Worm (Caenorhabditis elegans) whole organism, L1 larva: ENCODE data around the gene F09C6.10.

Experiments used
- C16A3.4 ChIP-seq: fragments of 150-350 bp; optimal IDR thresholded peaks from 2 replicates; lab custom pipeline; 2014; ENCODE audit warnings: missing biosample characterization, missing genetic modification characterization
- C34B4.2 ChIP-seq: sonication (generic microtip); optimal IDR thresholded peaks from 2 replicates; lab custom pipeline; 2017; ENCODE audit warnings: mild to moderate bottlenecking, missing genetic modification characterization, missing compliant biosample characterization
- F16B12.6 ChIP-seq: fragments of 150-350 bp; optimal IDR thresholded peaks from 2 replicates; lab custom pipeline; 2014; ENCODE audit warnings: missing biosample characterization, missing genetic modification characterization
- aly-2 ChIP-seq: fragments of 150-350 bp; optimal IDR thresholded peaks from 2 replicates; lab custom pipeline; 2014; ENCODE audit warnings: missing biosample characterization, missing genetic modification characterization
- ama-1 ChIP-seq: fragments of 150-350 bp; optimal IDR thresholded peaks from 2 replicates; lab custom pipeline; 2014
- blmp-1 ChIP-seq: fragments of 150-350 bp; optimal IDR thresholded peaks from 2 replicates; lab custom pipeline; 2014; ENCODE audit warnings: missing biosample characterization, missing genetic modification characterization
- ceh-63 ChIP-seq: fragments of 200-800 bp; sonication (Bioruptor generic); optimal IDR thresholded peaks from 2 replicates; lab custom pipeline; 2018; ENCODE audit warnings: mild to moderate bottlenecking, missing genetic modification characterization, missing compliant biosample characterization
- ceh-8 ChIP-seq: fragments of 200-800 bp; sonication (Bioruptor generic); optimal IDR thresholded peaks from 2 replicates; lab custom pipeline; 2018; ENCODE audit warnings: mild to moderate bottlenecking, missing genetic modification characterization, moderate library complexity, missing compliant biosample characterization
- ceh-88 ChIP-seq: fragments of 200-800 bp; sonication (Bioruptor generic); IDR thresholded peaks from 2 replicates; pipeline ENCODE4 v1.3.6; 2022; ENCODE audit warnings: missing genetic modification characterization, missing compliant biosample characterization
- elt-2 ChIP-seq: sonication (generic microtip); optimal IDR thresholded peaks from 2 replicates; lab custom pipeline; 2016; ENCODE audit warnings: missing genetic modification characterization, mild to moderate bottlenecking, inconsistent platforms, missing compliant biosample characterization, missing genetic modification reagents
- elt-3 ChIP-seq, 6 experiments: fragments of 150-350 bp in 1 of 6; sonication (generic microtip); optimal IDR thresholded peaks; 2 replicates each; lab custom pipeline; 2017 to 2018; ENCODE audit warnings: missing biosample characterization in 6 of 6, missing genetic modification characterization in 6 of 6, inconsistent platforms in 1 of 6
- fkh-8 ChIP-seq: sonication (generic microtip); optimal IDR thresholded peaks from 2 replicates; lab custom pipeline; 2016; ENCODE audit warnings: mild to moderate bottlenecking, missing genetic modification characterization, missing compliant biosample characterization
- grh-1 ChIP-seq: fragments of 200-800 bp; sonication (Bioruptor generic); IDR thresholded peaks from 2 replicates; pipeline ENCODE4 v1.3.6; 2022; ENCODE audit warnings: missing genetic modification reagents, missing genetic modification characterization, missing compliant biosample characterization
- hlh-4 ChIP-seq: sonication (generic microtip); optimal IDR thresholded peaks from 2 replicates; lab custom pipeline; 2016; ENCODE audit warnings: mild to moderate bottlenecking, missing genetic modification characterization, missing compliant biosample characterization
- hpl-2 ChIP-seq: fragments of 150-350 bp; optimal IDR thresholded peaks from 2 replicates; lab custom pipeline; 2014; ENCODE audit warnings: missing biosample characterization, missing genetic modification reagents, missing genetic modification characterization
- isw-1 ChIP-seq: fragments of 200-800 bp; sonication (Bioruptor generic); IDR thresholded peaks from 2 replicates; pipeline ENCODE4 v1.3.6; 2022; ENCODE audit warnings: missing genetic modification characterization, missing compliant biosample characterization
- lin-14 ChIP-seq: fragments of 200-800 bp; sonication (Bioruptor generic); optimal IDR thresholded peaks from 2 replicates; lab custom pipeline; 2018; ENCODE audit warnings: mild to moderate bottlenecking, missing genetic modification characterization, moderate library complexity, missing compliant biosample characterization
- lin-15B ChIP-seq: fragments of 150-350 bp; sonication (generic microtip); optimal IDR thresholded peaks from 3 replicates; lab custom pipeline; 2014; ENCODE audit warnings: missing biosample characterization, missing genetic modification characterization
- lin-35 ChIP-seq, 2 experiments: fragments of 150-350 bp; optimal IDR thresholded peaks; 2 replicates each; lab custom pipeline; 2014; ENCODE audit warnings: missing biosample characterization in 2 of 2, missing genetic modification characterization in 2 of 2, missing genetic modification reagents in 2 of 2
- lin-39 ChIP-seq: fragments of 150-350 bp; optimal IDR thresholded peaks from 2 replicates; lab custom pipeline; 2014; ENCODE audit warnings: missing biosample characterization, missing genetic modification reagents, missing genetic modification characterization
- lir-3 ChIP-seq: sonication (generic microtip); optimal IDR thresholded peaks from 2 replicates; lab custom pipeline; 2016; ENCODE audit warnings: mild to moderate bottlenecking, missing genetic modification characterization, moderate library complexity, missing compliant biosample characterization; ENCODE audit not compliant: poor library complexity
- lsy-2 ChIP-seq, 2 experiments: fragments of 150-350 bp; optimal IDR thresholded peaks; 2 replicates each; lab custom pipeline; 2014; ENCODE audit warnings: missing biosample characterization in 2 of 2, missing genetic modification characterization in 2 of 2
- mab-9 ChIP-seq: fragments of 200-800 bp; sonication (Bioruptor generic); IDR thresholded peaks from 2 replicates; pipeline ENCODE4 v1.3.6; 2022; ENCODE audit warnings: missing genetic modification reagents, missing genetic modification characterization, missing compliant biosample characterization
- mep-1 ChIP-seq: fragments of 150-350 bp; optimal IDR thresholded peaks from 2 replicates; lab custom pipeline; 2014; ENCODE audit warnings: missing biosample characterization, missing genetic modification characterization
- nhr-11 ChIP-seq: fragments of 150-350 bp; optimal IDR thresholded peaks from 2 replicates; lab custom pipeline; 2014; ENCODE audit warnings: missing biosample characterization, missing genetic modification characterization
- nhr-12 ChIP-seq: sonication (generic microtip); optimal IDR thresholded peaks from 2 replicates; lab custom pipeline; 2017; ENCODE audit warnings: missing biosample characterization, missing genetic modification characterization
- nhr-20 ChIP-seq: sonication (generic microtip); optimal IDR thresholded peaks from 2 replicates; lab custom pipeline; 2016; ENCODE audit warnings: mild to moderate bottlenecking, missing genetic modification characterization, missing compliant biosample characterization
- nhr-28 ChIP-seq: fragments of 150-350 bp; optimal IDR thresholded peaks from 2 replicates; lab custom pipeline; 2014; ENCODE audit warnings: missing biosample characterization, missing genetic modification characterization
- nhr-47 ChIP-seq: sonication (generic microtip); optimal IDR thresholded peaks from 2 replicates; lab custom pipeline; 2016; ENCODE audit warnings: mild to moderate bottlenecking, missing genetic modification characterization, moderate library complexity, missing compliant biosample characterization
- nhr-71 ChIP-seq: sonication (generic microtip); optimal IDR thresholded peaks from 2 replicates; lab custom pipeline; 2016; ENCODE audit warnings: mild to moderate bottlenecking, missing genetic modification characterization, moderate library complexity, missing compliant biosample characterization
- nhr-76 ChIP-seq: sonication (generic microtip); optimal IDR thresholded peaks from 2 replicates; lab custom pipeline; 2017; ENCODE audit warnings: missing biosample characterization, missing genetic modification characterization
- nhr-77 ChIP-seq: fragments of 150-350 bp; optimal IDR thresholded peaks from 2 replicates; lab custom pipeline; 2014; ENCODE audit warnings: missing biosample characterization, missing genetic modification characterization
- nhr-84 ChIP-seq: sonication (generic microtip); optimal IDR thresholded peaks from 2 replicates; lab custom pipeline; 2017; ENCODE audit warnings: missing biosample characterization, missing genetic modification characterization
- nhr-85 ChIP-seq: sonication (generic microtip); peaks from one replicate; lab custom pipeline; 2016; ENCODE audit warnings: missing genetic modification characterization, inconsistent platforms, missing compliant biosample characterization
- nhr-90 ChIP-seq: sonication (generic microtip); optimal IDR thresholded peaks from 2 replicates; lab custom pipeline; 2016; ENCODE audit warnings: mild to moderate bottlenecking, missing genetic modification characterization, missing compliant biosample characterization; ENCODE audit not compliant: poor library complexity
- pax-3 ChIP-seq: fragments of 200-800 bp; sonication (Bioruptor generic); optimal IDR thresholded peaks from 2 replicates; lab custom pipeline; 2018; ENCODE audit warnings: mild to moderate bottlenecking, missing genetic modification characterization, moderate library complexity, missing compliant biosample characterization
- pqm-1 ChIP-seq: sonication (generic microtip); optimal IDR thresholded peaks from 3 replicates; lab custom pipeline; 2017; ENCODE audit warnings: missing biosample characterization, missing genetic modification characterization
- skn-1 ChIP-seq: fragments of 150-350 bp; optimal IDR thresholded peaks from 2 replicates; lab custom pipeline; 2014; ENCODE audit warnings: missing biosample characterization, missing genetic modification characterization
- snpc-4 ChIP-seq: fragments of 150-350 bp; optimal IDR thresholded peaks from 2 replicates; lab custom pipeline; 2014; ENCODE audit warnings: missing biosample characterization, missing genetic modification characterization
- snu-23 ChIP-seq: sonication (generic microtip); optimal IDR thresholded peaks from 2 replicates; lab custom pipeline; 2016; ENCODE audit warnings: missing genetic modification characterization, missing compliant biosample characterization
- sox-4 ChIP-seq: sonication (generic microtip); optimal IDR thresholded peaks from 2 replicates; lab custom pipeline; 2016; ENCODE audit warnings: missing genetic modification characterization, missing compliant biosample characterization
- tbx-2 ChIP-seq: sonication (generic microtip); optimal IDR thresholded peaks from 2 replicates; lab custom pipeline; 2016; ENCODE audit warnings: missing genetic modification characterization, missing compliant biosample characterization
- unc-30 ChIP-seq: sonication (generic microtip); optimal IDR thresholded peaks from 2 replicates; lab custom pipeline; 2017; ENCODE audit warnings: missing biosample characterization, missing genetic modification characterization
- vab-15 ChIP-seq: sonication (generic microtip); optimal IDR thresholded peaks from 2 replicates; lab custom pipeline; 2017; ENCODE audit warnings: missing genotype, mild to moderate bottlenecking, missing genetic modification characterization, missing compliant biosample characterization
- xbp-1 ChIP-seq: sonication (generic microtip); optimal IDR thresholded peaks from 2 replicates; lab custom pipeline; 2016; ENCODE audit warnings: missing genetic modification characterization, missing compliant biosample characterization
- zag-1 ChIP-seq: fragments of 150-350 bp; optimal IDR thresholded peaks from 2 replicates; lab custom pipeline; 2014; ENCODE audit warnings: missing biosample characterization, missing genetic modification characterization
- zip-4 ChIP-seq: fragments of 200-800 bp; sonication (Bioruptor generic); optimal IDR thresholded peaks from 2 replicates; lab custom pipeline; 2018; ENCODE audit warnings: mild to moderate bottlenecking, missing genetic modification characterization, moderate library complexity, missing compliant biosample characterization
- ztf-4 ChIP-seq: fragments of 150-350 bp; optimal IDR thresholded peaks from 2 replicates; lab custom pipeline; 2014; ENCODE audit warnings: missing biosample characterization, missing genetic modification characterization

Gene F09C6.10

DNA sequence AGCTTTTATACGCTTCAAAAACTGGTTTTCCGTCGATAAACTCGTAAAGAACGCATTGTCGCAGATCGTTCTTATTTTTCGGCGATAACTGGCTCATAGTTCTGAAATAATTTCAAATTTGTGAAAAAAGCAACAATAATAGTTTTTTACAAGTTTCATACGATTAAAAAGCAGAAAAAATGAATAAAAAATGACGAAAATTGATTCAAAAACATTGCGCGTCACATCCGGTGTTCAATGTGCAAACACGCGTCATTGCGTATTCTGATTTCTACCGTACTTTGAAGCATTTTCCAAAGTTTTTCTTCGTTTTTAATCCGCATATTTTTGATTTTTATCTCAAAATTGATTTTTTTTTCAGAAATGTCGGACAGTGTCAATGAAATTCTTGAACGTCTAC lies 2.4 kb upstream of the F09C6.10 start, which contains the start of the genes fbxa-206 and Y102A5C.2:
Gene fbxa-206 (minus strand): TSS at position 101 of the 400 bp plus-strand sequence.
Gene Y102A5C.2 (plus strand): TSS at position 354 of the 400 bp plus-strand sequence.
- TF ChIP-seq blmp-1 (tag; lab: Kevin White, UChicago): no peak
- TF ChIP-seq C16A3.4 (tag; lab: Kevin White, UChicago): no peak
- no peak for TF ChIP-seq tbx-2 (tag; lab: Kevin White, UChicago)
- TF ChIP-seq snpc-4 (tag; lab: Kevin White, UChicago): no peak
- TF ChIP-seq nhr-85 (tag; lab: Kevin White, UChicago): no peak

- TF ChIP-seq nhr-71 (tag; lab: Kevin White, UChicago) (no peak), mab-9 (GFP tag; lab: Robert Waterston, UW) (no peak), vab-15 (tag; lab: Kevin White, UChicago) (no peak), lin-15B (tag; lab: Kevin White, UChicago) (no peak), blmp-1 (tag; lab: Kevin White, UChicago) (no peak), sox-4 (tag; lab: Kevin White, UChicago) (no peak), snu-23 (GFP tag; lab: Kevin White, UChicago) (no peak), grh-1 (GFP tag; lab: Robert Waterston, UW) (no peak), lin-39 (no peak), unc-30 (tag; lab: Kevin White, UChicago) (no peak), lin-14 (GFP tag; lab: Kevin White, UChicago) (no peak), ceh-8 (GFP tag; lab: Kevin White, UChicago) (no peak), xbp-1 (tag; lab: Kevin White, UChicago) (no peak), nhr-11 (no peak), nhr-84 (tag; lab: Kevin White, UChicago) (no peak), ama-1 (lab: Kevin White, UChicago) (no peak), mep-1 (tag; lab: Kevin White, UChicago) (no peak), zag-1 (no peak), F16B12.6 (no peak), fkh-8 (tag; lab: Kevin White, UChicago) (no peak)
Observed at ce11 chrV:16911934-16912333, 4.0 kb downstream of the F09C6.10 start, which contains the start of gene nhr-116. Gene nhr-116, plus strand, starts transcription at chrV:16912234.

ce11 chrV:16911294-16911693 lies 4.7 kb downstream of the F09C6.10 start:
- TF ChIP-seq hpl-2 (GFP tag; lab: Kevin White, UChicago): no peak
- no peak for TF ChIP-seq ztf-4
- TF ChIP-seq lsy-2 (tag; optimal IDR thresholded peaks at IDR 0.05; lab: Kevin White, UChicago): no peak
- TF ChIP-seq mab-9 (GFP tag; lab: Robert Waterston, UW): no peak
- no peak for TF ChIP-seq C16A3.4 (tag; lab: Kevin White, UChicago)
- TF ChIP-seq hlh-4 (tag; lab: Kevin White, UChicago): no peak
- TF ChIP-seq aly-2: no peak
- TF ChIP-seq ama-1 (lab: Kevin White, UChicago): no peak
- no peak for TF ChIP-seq nhr-12 (tag; lab: Kevin White, UChicago)
- no peak for TF ChIP-seq unc-30 (tag; lab: Kevin White, UChicago)
- no peak for TF ChIP-seq ceh-63 (GFP tag; lab: Kevin White, UChicago)
- no peak for TF ChIP-seq nhr-77 (tag; lab: Kevin White, UChicago)
- no peak for TF ChIP-seq tbx-2 (tag; lab: Kevin White, UChicago)
- no peak for TF ChIP-seq lir-3 (tag; lab: Kevin White, UChicago)
- no peak for TF ChIP-seq nhr-11
- TF ChIP-seq lin-15B (tag; lab: Kevin White, UChicago): no peak
- TF ChIP-seq, all 84 proteins: peak for 0

DNA sequence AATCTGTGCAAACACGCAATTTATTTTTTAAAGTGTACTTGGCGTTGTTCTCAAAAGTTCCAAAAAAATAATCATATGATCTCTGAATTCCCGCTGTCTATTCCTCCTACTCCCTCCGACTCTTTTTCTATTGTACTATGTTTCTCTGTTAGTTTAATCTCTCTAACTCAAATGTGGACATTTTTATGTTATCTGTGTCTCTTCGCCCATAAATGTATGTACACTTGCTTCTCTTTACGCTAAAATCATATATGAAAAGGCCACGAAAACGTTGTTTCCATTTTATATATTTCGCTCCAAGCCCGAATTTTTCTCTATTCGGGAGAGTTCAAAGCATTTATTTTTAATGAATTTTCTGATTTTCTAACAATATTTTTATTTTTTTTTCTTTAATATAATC lies 5.1 kb downstream of the F09C6.10 start:
- no peak for TF ChIP-seq pqm-1 (tag; lab: Kevin White, UChicago)
- TF ChIP-seq skn-1 (tag; lab: Kevin White, UChicago): peak; percentile 18
- TF ChIP-seq pax-3 (tag; lab: Kevin White, UChicago): no peak
- no peak for TF ChIP-seq snu-23 (GFP tag; lab: Kevin White, UChicago)
- no peak for TF ChIP-seq grh-1 (GFP tag; lab: Robert Waterston, UW)
- TF ChIP-seq mep-1 (tag; lab: Kevin White, UChicago): peak; percentile 19
- no peak for TF ChIP-seq zip-4 (GFP tag; lab: Kevin White, UChicago)
- no peak for TF ChIP-seq isw-1 (GFP tag; lab: Robert Waterston, UW)
- TF ChIP-seq nhr-76 (tag; lab: Kevin White, UChicago): no peak
- no peak for TF ChIP-seq C34B4.2
- TF ChIP-seq nhr-71 (tag; lab: Kevin White, UChicago): no peak
- TF ChIP-seq nhr-47 (tag; lab: Kevin White, UChicago): no peak
- TF ChIP-seq hlh-4 (tag; lab: Kevin White, UChicago): no peak
- no peak for TF ChIP-seq nhr-28 (tag; lab: Kevin White, UChicago)
- TF ChIP-seq lin-35 (GFP tag; optimal IDR thresholded peaks at IDR 0.05; lab: Kevin White, UChicago): peak in 1 of 2 experiments; percentile 48
- peak; percentile 8 for TF ChIP-seq nhr-20 (tag; lab: Kevin White, UChicago)
- TF ChIP-seq elt-3 (tag; optimal IDR thresholded peaks at IDR 0.05; lab: Kevin White, UChicago): no peak
- no peak for TF ChIP-seq nhr-90 (tag; lab: Kevin White, UChicago)
- TF ChIP-seq elt-2 (tag; lab: Kevin White, UChicago): peak; percentile 56
- TF ChIP-seq ceh-88 (GFP tag; lab: Robert Waterston, UW): no peak
